Worm (Caenorhabditis elegans) whole organism, L1 larva: ENCODE data around the gene nhr-59.

ENCODE experiments used
- C04F5.9 ChIP-seq: sonication (generic microtip); optimal IDR thresholded peaks from 2 replicates; lab custom pipeline; 2016; ENCODE audit warnings: missing genetic modification characterization, missing compliant biosample characterization
- C16A3.4 ChIP-seq: fragments of 150-350 bp; optimal IDR thresholded peaks from 2 replicates; lab custom pipeline; 2014; ENCODE audit warnings: missing biosample characterization, missing genetic modification characterization
- F16B12.6 ChIP-seq: fragments of 150-350 bp; optimal IDR thresholded peaks from 2 replicates; lab custom pipeline; 2014; ENCODE audit warnings: missing biosample characterization, missing genetic modification characterization
- Y116A8C.19 ChIP-seq: sonication (generic microtip); optimal IDR thresholded peaks from 2 replicates; lab custom pipeline; 2016; ENCODE audit warnings: missing compliant biosample characterization, missing genetic modification characterization, borderline replicate concordance
- alr-1 ChIP-seq: fragments of 200-800 bp; sonication (Bioruptor generic); optimal IDR thresholded peaks from 2 replicates; lab custom pipeline; 2018; ENCODE audit warnings: borderline replicate concordance, mild to moderate bottlenecking, missing genetic modification characterization, missing compliant biosample characterization
- blmp-1 ChIP-seq: fragments of 150-350 bp; optimal IDR thresholded peaks from 2 replicates; lab custom pipeline; 2014; ENCODE audit warnings: missing biosample characterization, missing genetic modification characterization
- ceh-8 ChIP-seq: fragments of 200-800 bp; sonication (Bioruptor generic); optimal IDR thresholded peaks from 2 replicates; lab custom pipeline; 2018; ENCODE audit warnings: mild to moderate bottlenecking, missing genetic modification characterization, moderate library complexity, missing compliant biosample characterization
- ceh-82 ChIP-seq, 3 experiments: fragments of 150-350 bp in 1 of 3; sonication (generic microtip) in 2 of 3; optimal IDR thresholded peaks; 2 replicates each; lab custom pipeline; 2014 to 2017; ENCODE audit warnings: missing biosample characterization in 3 of 3, missing genetic modification characterization in 3 of 3
- ceh-88 ChIP-seq: fragments of 200-800 bp; sonication (Bioruptor generic); IDR thresholded peaks from 2 replicates; pipeline ENCODE4 v1.3.6; 2022; ENCODE audit warnings: missing genetic modification characterization, missing compliant biosample characterization
- ceh-90 ChIP-seq: sonication (generic microtip); optimal IDR thresholded peaks from 2 replicates; lab custom pipeline; 2016; ENCODE audit warnings: missing genetic modification characterization, missing compliant biosample characterization
- ces-1 ChIP-seq: fragments of 150-350 bp; optimal IDR thresholded peaks from 2 replicates; lab custom pipeline; 2014; ENCODE audit warnings: missing biosample characterization, missing genetic modification reagents, missing genetic modification characterization
- egl-13 ChIP-seq: sonication (generic microtip); optimal IDR thresholded peaks from 2 replicates; lab custom pipeline; 2016; ENCODE audit warnings: missing genotype, missing genetic modification reagents, missing genetic modification characterization, missing compliant biosample characterization
- elt-2 ChIP-seq: sonication (generic microtip); optimal IDR thresholded peaks from 2 replicates; lab custom pipeline; 2016; ENCODE audit warnings: missing genetic modification characterization, mild to moderate bottlenecking, inconsistent platforms, missing compliant biosample characterization, missing genetic modification reagents
- ets-5 ChIP-seq: fragments of 200-800 bp; sonication (Bioruptor generic); IDR thresholded peaks from 2 replicates; pipeline ENCODE4 v1.3.6; 2022; ENCODE audit warnings: missing genetic modification characterization, missing compliant biosample characterization
- fkh-4 ChIP-seq: sonication (generic microtip); optimal IDR thresholded peaks from 2 replicates; lab custom pipeline; 2016; ENCODE audit warnings: missing compliant biosample characterization, missing genetic modification characterization, borderline replicate concordance
- fos-1 ChIP-seq: fragments of 150-350 bp; optimal IDR thresholded peaks from 2 replicates; lab custom pipeline; 2014; ENCODE audit warnings: missing biosample characterization, missing genetic modification characterization
- grh-1 ChIP-seq: fragments of 200-800 bp; sonication (Bioruptor generic); IDR thresholded peaks from 2 replicates; pipeline ENCODE4 v1.3.6; 2022; ENCODE audit warnings: missing genetic modification reagents, missing genetic modification characterization, missing compliant biosample characterization
- hlh-17 ChIP-seq: fragments of 200-800 bp; sonication (Bioruptor generic); optimal IDR thresholded peaks from 2 replicates; lab custom pipeline; 2018; ENCODE audit warnings: missing genetic modification characterization, mild to moderate bottlenecking, missing compliant biosample characterization, moderate library complexity, borderline replicate concordance
- hlh-4 ChIP-seq: sonication (generic microtip); optimal IDR thresholded peaks from 2 replicates; lab custom pipeline; 2016; ENCODE audit warnings: mild to moderate bottlenecking, missing genetic modification characterization, missing compliant biosample characterization
- hpl-2 ChIP-seq: fragments of 150-350 bp; optimal IDR thresholded peaks from 2 replicates; lab custom pipeline; 2014; ENCODE audit warnings: missing biosample characterization, missing genetic modification reagents, missing genetic modification characterization
- isw-1 ChIP-seq: fragments of 200-800 bp; sonication (Bioruptor generic); IDR thresholded peaks from 2 replicates; pipeline ENCODE4 v1.3.6; 2022; ENCODE audit warnings: missing genetic modification characterization, missing compliant biosample characterization
- lin-13 ChIP-seq: fragments of 150-350 bp; optimal IDR thresholded peaks from 2 replicates; lab custom pipeline; 2014; ENCODE audit warnings: missing biosample characterization, missing genetic modification reagents, missing genetic modification characterization
- lin-15B ChIP-seq: fragments of 150-350 bp; sonication (generic microtip); optimal IDR thresholded peaks from 3 replicates; lab custom pipeline; 2014; ENCODE audit warnings: missing biosample characterization, missing genetic modification characterization
- lir-3 ChIP-seq: sonication (generic microtip); optimal IDR thresholded peaks from 2 replicates; lab custom pipeline; 2016; ENCODE audit warnings: mild to moderate bottlenecking, missing genetic modification characterization, moderate library complexity, missing compliant biosample characterization; ENCODE audit not compliant: poor library complexity
- lsy-2 ChIP-seq, 2 experiments: fragments of 150-350 bp; optimal IDR thresholded peaks; 2 replicates each; lab custom pipeline; 2014; ENCODE audit warnings: missing biosample characterization in 2 of 2, missing genetic modification characterization in 2 of 2
- mdl-1 ChIP-seq, 2 experiments: fragments of 150-350 bp; optimal IDR thresholded peaks; 2 replicates each; lab custom pipeline; 2014 to 2017; ENCODE audit warnings: missing biosample characterization in 2 of 2, missing genetic modification characterization in 2 of 2, inconsistent platforms in 1 of 2
- mep-1 ChIP-seq: fragments of 150-350 bp; optimal IDR thresholded peaks from 2 replicates; lab custom pipeline; 2014; ENCODE audit warnings: missing biosample characterization, missing genetic modification characterization
- nhr-11 ChIP-seq: fragments of 150-350 bp; optimal IDR thresholded peaks from 2 replicates; lab custom pipeline; 2014; ENCODE audit warnings: missing biosample characterization, missing genetic modification characterization
- nhr-12 ChIP-seq: sonication (generic microtip); optimal IDR thresholded peaks from 2 replicates; lab custom pipeline; 2017; ENCODE audit warnings: missing biosample characterization, missing genetic modification characterization
- nhr-19 ChIP-seq: fragments of 200-800 bp; sonication (Bioruptor generic); conservative IDR thresholded peaks from 2 replicates; pipeline ENCODE4 v1.3.6; 2022; ENCODE audit warnings: missing genetic modification characterization, missing compliant biosample characterization
- nhr-28 ChIP-seq: fragments of 150-350 bp; optimal IDR thresholded peaks from 2 replicates; lab custom pipeline; 2014; ENCODE audit warnings: missing biosample characterization, missing genetic modification characterization
- nhr-47 ChIP-seq: sonication (generic microtip); optimal IDR thresholded peaks from 2 replicates; lab custom pipeline; 2016; ENCODE audit warnings: mild to moderate bottlenecking, missing genetic modification characterization, moderate library complexity, missing compliant biosample characterization
- nhr-71 ChIP-seq: sonication (generic microtip); optimal IDR thresholded peaks from 2 replicates; lab custom pipeline; 2016; ENCODE audit warnings: mild to moderate bottlenecking, missing genetic modification characterization, moderate library complexity, missing compliant biosample characterization
- nhr-77 ChIP-seq: fragments of 150-350 bp; optimal IDR thresholded peaks from 2 replicates; lab custom pipeline; 2014; ENCODE audit warnings: missing biosample characterization, missing genetic modification characterization
- nhr-84 ChIP-seq: sonication (generic microtip); optimal IDR thresholded peaks from 2 replicates; lab custom pipeline; 2017; ENCODE audit warnings: missing biosample characterization, missing genetic modification characterization
- nhr-85 ChIP-seq: sonication (generic microtip); peaks from one replicate; lab custom pipeline; 2016; ENCODE audit warnings: missing genetic modification characterization, inconsistent platforms, missing compliant biosample characterization
- pag-3 ChIP-seq: sonication (generic microtip); optimal IDR thresholded peaks from 2 replicates; lab custom pipeline; 2017; ENCODE audit warnings: missing genetic modification characterization, mild to moderate bottlenecking, missing compliant biosample characterization, antibody characterized with exemption, borderline replicate concordance; ENCODE audit not compliant: insufficient read depth
- pqm-1 ChIP-seq: sonication (generic microtip); optimal IDR thresholded peaks from 3 replicates; lab custom pipeline; 2017; ENCODE audit warnings: missing biosample characterization, missing genetic modification characterization
- skn-1 ChIP-seq: fragments of 150-350 bp; optimal IDR thresholded peaks from 2 replicates; lab custom pipeline; 2014; ENCODE audit warnings: missing biosample characterization, missing genetic modification characterization
- snpc-4 ChIP-seq: fragments of 150-350 bp; optimal IDR thresholded peaks from 2 replicates; lab custom pipeline; 2014; ENCODE audit warnings: missing biosample characterization, missing genetic modification characterization
- sox-4 ChIP-seq: sonication (generic microtip); optimal IDR thresholded peaks from 2 replicates; lab custom pipeline; 2016; ENCODE audit warnings: missing genetic modification characterization, missing compliant biosample characterization
- swsn-7 ChIP-seq: sonication (generic microtip); optimal IDR thresholded peaks from 2 replicates; lab custom pipeline; 2016; ENCODE audit warnings: missing genetic modification characterization, missing compliant biosample characterization
- tbx-2 ChIP-seq: sonication (generic microtip); optimal IDR thresholded peaks from 2 replicates; lab custom pipeline; 2016; ENCODE audit warnings: missing genetic modification characterization, missing compliant biosample characterization
- unc-130 ChIP-seq: fragments of 150-350 bp; optimal IDR thresholded peaks from 2 replicates; lab custom pipeline; 2017; ENCODE audit warnings: missing biosample characterization, missing genetic modification characterization, inconsistent platforms
- unc-30 ChIP-seq: sonication (generic microtip); optimal IDR thresholded peaks from 2 replicates; lab custom pipeline; 2017; ENCODE audit warnings: missing biosample characterization, missing genetic modification characterization
- unc-62 ChIP-seq: fragments of 150-350 bp; optimal IDR thresholded peaks from 2 replicates; lab custom pipeline; 2014; ENCODE audit warnings: missing biosample characterization, missing genetic modification reagents, missing genetic modification characterization
- unc-86 ChIP-seq: sonication (generic microtip); optimal IDR thresholded peaks from 2 replicates; lab custom pipeline; 2016; ENCODE audit warnings: missing genetic modification characterization, missing compliant biosample characterization
- unc-98 ChIP-seq: fragments of 200-800 bp; sonication (Bioruptor generic); IDR thresholded peaks from 2 replicates; pipeline ENCODE4 v1.3.6; 2022; ENCODE audit warnings: missing genetic modification characterization, missing compliant biosample characterization
- xbp-1 ChIP-seq: sonication (generic microtip); optimal IDR thresholded peaks from 2 replicates; lab custom pipeline; 2016; ENCODE audit warnings: missing genetic modification characterization, missing compliant biosample characterization
- zag-1 ChIP-seq: fragments of 150-350 bp; optimal IDR thresholded peaks from 2 replicates; lab custom pipeline; 2014; ENCODE audit warnings: missing biosample characterization, missing genetic modification characterization
- ztf-11 ChIP-seq, 2 experiments: sonication (generic microtip); optimal IDR thresholded peaks; 2 replicates each; lab custom pipeline; 2016 to 2017; ENCODE audit warnings: missing genetic modification characterization in 2 of 2, missing biosample characterization in 1 of 2, missing compliant biosample characterization in 1 of 2

nhr-59 gene

DNA sequence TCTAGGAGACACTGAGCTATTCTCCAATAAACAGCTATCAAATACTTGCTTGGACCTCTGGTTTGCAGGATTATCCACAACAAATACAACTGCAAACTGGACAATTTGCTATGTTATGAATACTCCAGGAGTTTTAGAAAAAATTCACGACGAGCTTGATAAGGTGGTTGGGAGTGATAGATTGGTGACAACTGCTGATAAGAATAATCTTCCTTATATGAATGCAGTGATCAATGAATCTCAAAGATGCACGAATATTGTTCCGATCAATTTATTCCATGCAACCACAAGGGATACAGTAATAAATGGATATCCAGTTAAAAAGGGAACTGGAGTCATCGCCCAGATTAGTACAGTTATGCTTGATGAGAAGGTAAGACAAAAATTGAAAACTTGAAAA is 26.3 kb downstream of the nhr-59 start:
- TF ChIP-seq elt-2 (tag; lab: Kevin White, UChicago) (peak; percentile 2), pqm-1 (no peak)
- TF ChIP-seq, all 84 proteins: peak for 1

DNA sequence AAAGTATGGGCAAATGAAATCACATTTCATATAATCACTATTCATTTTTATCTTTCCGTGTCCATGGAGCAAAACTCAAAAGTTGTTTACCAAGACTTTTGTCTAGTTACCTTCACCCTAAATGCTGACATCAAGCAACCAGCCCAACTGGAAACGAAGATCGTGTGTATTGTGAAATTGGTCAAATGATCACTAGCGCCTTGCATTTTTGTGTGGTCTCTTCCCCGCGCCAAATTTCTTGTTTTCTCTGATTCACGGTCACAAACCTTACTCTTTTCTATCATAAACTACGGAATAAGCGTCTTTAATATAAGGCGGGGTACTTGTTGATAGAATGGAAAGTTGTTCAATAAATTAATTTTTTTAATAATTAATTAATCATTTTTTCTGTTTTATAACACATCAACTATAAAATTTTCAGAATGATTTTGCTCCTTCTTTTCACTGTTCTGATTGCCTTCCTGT is 27.9 kb downstream of the nhr-59 start, which contains the start of gene cyp-33C7:
Gene cyp-33C7 (plus strand): TSS at position 415 of the 465 bp plus-strand sequence.
- TF ChIP-seq zag-1 (tag; lab: Kevin White, UChicago) (no peak), unc-98 (GFP tag; lab: Robert Waterston, UW) (no peak), C04F5.9 (tag; lab: Kevin White, UChicago) (no peak), sox-4 (tag; lab: Kevin White, UChicago) (no peak), hlh-17 (GFP tag; lab: Kevin White, UChicago) (no peak), grh-1 (GFP tag; lab: Robert Waterston, UW) (no peak), ces-1 (GFP tag; lab: Kevin White, UChicago) (no peak), lin-13 (no peak), nhr-84 (no peak), ceh-88 (GFP tag; lab: Robert Waterston, UW) (no peak), ceh-8 (GFP tag; lab: Kevin White, UChicago) (no peak), fkh-4 (no peak), ceh-82 (tag; optimal IDR thresholded peaks at IDR 0.05; lab: Kevin White, UChicago) (peak in 1 of 3 experiments; percentile 26), nhr-77 (tag; lab: Kevin White, UChicago) (no peak), nhr-11 (no peak), nhr-28 (tag; lab: Kevin White, UChicago) (no peak), elt-2 (tag; lab: Kevin White, UChicago) (peak; percentile 75), xbp-1 (tag; lab: Kevin White, UChicago) (no peak), Y116A8C.19 (tag; lab: Kevin White, UChicago) (no peak), F16B12.6 (tag; lab: Kevin White, UChicago) (no peak), ceh-90 (no peak), nhr-85 (tag; lab: Kevin White, UChicago) (no peak), nhr-47 (tag; lab: Kevin White, UChicago) (no peak), nhr-12 (tag; lab: Kevin White, UChicago) (no peak), unc-86 (tag; lab: Kevin White, UChicago) (no peak), mdl-1 (tag; optimal IDR thresholded peaks at IDR 0.05; lab: Kevin White, UChicago) (peak in 1 of 2 experiments; percentile 50), nhr-71 (tag; lab: Kevin White, UChicago) (peak; percentile 59), pag-3 (tag; lab: Kevin White, UChicago) (no peak), blmp-1 (tag; lab: Kevin White, UChicago) (peak; percentile 20), lsy-2 (tag; optimal IDR thresholded peaks at IDR 0.05; lab: Kevin White, UChicago) (peak; percentile 19 to 23), hlh-4 (tag; lab: Kevin White, UChicago) (no peak), snpc-4 (tag; lab: Kevin White, UChicago) (no peak), unc-130 (tag; lab: Kevin White, UChicago) (no peak), mep-1 (tag; lab: Kevin White, UChicago) (peak; percentile 19), tbx-2 (tag; lab: Kevin White, UChicago) (peak; percentile 14), nhr-19 (no peak), unc-62 (GFP tag; lab: Kevin White, UChicago) (no peak), lin-15B (tag; lab: Kevin White, UChicago) (no peak), ets-5 (GFP tag; lab: Robert Waterston, UW) (no peak), skn-1 (tag; lab: Kevin White, UChicago) (peak; percentile 81), ztf-11 (tag; optimal IDR thresholded peaks at IDR 0.05; lab: Kevin White, UChicago) (no peak), lir-3 (no peak), C16A3.4 (tag; lab: Kevin White, UChicago) (peak; percentile 25), fos-1 (tag; lab: Kevin White, UChicago) (no peak), swsn-7 (tag; lab: Kevin White, UChicago) (no peak), hpl-2 (GFP tag; lab: Kevin White, UChicago) (no peak), alr-1 (no peak), isw-1 (no peak), egl-13 (tag; lab: Kevin White, UChicago) (no peak), unc-30 (tag; lab: Kevin White, UChicago) (no peak)
